Fruit fly (Drosophila melanogaster) S2 (cell line): ENCODE results near the gene CG3345.

Experiments
- CG8478 ChIP-seq: fragments of >200 bp; optimal IDR thresholded peaks from 2 replicates; lab custom pipeline; 2018
- CTCF ChIP-seq, 2 experiments: fragments of >200 bp; optimal IDR thresholded peaks; 2 replicates each; lab custom pipeline; 2018

- TF ChIP-seq CG8478 (lab: Kevin White, UChicago) (no peak), CTCF (optimal IDR thresholded peaks at IDR 0.05; lab: Kevin White, UChicago) (no peak)
These were observed 46.9 kb upstream of the CG3345 start for dm6 chr2L:221939-222489.
